Fruit fly (Drosophila melanogaster) whole organism, adult: Measurements from ENCODE around the gene CG4074.

Experiments used
- CG33017 ChIP-seq: fragments of 200-800 bp; sonication (Bioruptor generic); optimal IDR thresholded peaks from 2 replicates; lab custom pipeline; 2018; ENCODE audit warnings: missing biosample characterization, mild to moderate bottlenecking, missing genetic modification characterization, moderate library complexity
- Clk ChIP-seq: fragments of 200-800 bp; sonication (Bioruptor generic); optimal IDR thresholded peaks from 2 replicates; lab custom pipeline; 2017; ENCODE audit warnings: missing biosample characterization, missing genetic modification characterization
- Hr96 ChIP-seq: fragments of 200-800 bp; sonication (Bioruptor generic); optimal IDR thresholded peaks from 2 replicates; lab custom pipeline; 2016; ENCODE audit warnings: missing biosample characterization, missing genetic modification characterization
- Mnt ChIP-seq: fragments of 200-800 bp; sonication (Bioruptor generic); optimal IDR thresholded peaks from 2 replicates; lab custom pipeline; 2016; ENCODE audit warnings: missing biosample characterization, mild to moderate bottlenecking, missing genetic modification characterization
- bab1 ChIP-seq: fragments of 200-800 bp; sonication (Bioruptor generic); optimal IDR thresholded peaks from 3 replicates; lab custom pipeline; 2019; ENCODE audit warnings: missing biosample characterization, mild to moderate bottlenecking, missing genetic modification characterization, moderate library complexity
- cnc ChIP-seq, 2 experiments: fragments of >200 bp; optimal IDR thresholded peaks; 2 replicates each; lab custom pipeline; 2017
- ovo ChIP-seq: fragments of 200-800 bp; sonication (Bioruptor generic); optimal IDR thresholded peaks from 2 replicates; lab custom pipeline; 2016; ENCODE audit warnings: missing biosample characterization, missing genetic modification characterization
- tj ChIP-seq: fragments of 200-800 bp; sonication (Bioruptor generic); optimal IDR thresholded peaks from 3 replicates; lab custom pipeline; 2017; ENCODE audit warnings: missing biosample characterization, mild to moderate bottlenecking, missing genetic modification characterization, moderate library complexity

dm6 chr3L:20750391-20750790 lies 18.9 kb downstream of the CG4074 start:
- TF ChIP-seq cnc (optimal IDR thresholded peaks at IDR 0.05; lab: Kevin White, UChicago) (no peak), ovo (GFP tag; lab: Kevin White, UChicago) (no peak), Hr96 (no peak), CG33017 (no peak), tj (GFP tag; lab: Kevin White, UChicago) (no peak), bab1 (GFP tag; lab: Kevin White, UChicago) (no peak), Mnt (no peak), Clk (GFP tag; lab: Kevin White, UChicago) (no peak)
